Worm (Caenorhabditis elegans): ENCODE results near the gene R02D5.24.

DNA sequence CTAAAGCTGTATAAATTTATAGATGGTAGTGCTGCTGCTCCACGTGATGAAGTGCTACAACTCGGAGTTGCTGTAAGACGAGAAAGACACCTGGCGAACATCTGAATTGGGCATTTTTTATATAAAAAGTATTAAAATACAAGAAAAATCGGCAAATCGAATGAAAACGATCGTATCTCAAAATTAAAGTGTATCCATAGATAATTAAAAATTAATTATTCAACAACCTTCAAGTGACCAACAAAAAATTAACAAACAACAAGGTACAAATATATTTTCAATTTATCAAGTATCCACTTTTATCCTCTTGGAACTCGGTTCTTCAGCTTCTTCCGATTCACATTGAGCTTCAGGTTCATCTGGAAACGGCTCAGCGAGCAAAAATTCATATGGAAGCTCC lies 18.1 kb downstream of the R02D5.24 start, which contains the start of gene R02D5.8:
- TF ChIP-seq zip-5 (tag; optimal IDR thresholded peaks at IDR 0.05) (no peak), nhr-11 (tag; optimal IDR thresholded peaks at IDR 0.05) (no peak), ama-1 (optimal IDR thresholded peaks at IDR 0.05) (no peak), Y22D7AL.16 (tag; optimal IDR thresholded peaks at IDR 0.05) (no peak), lin-11 (tag; optimal IDR thresholded peaks at IDR 0.05) (no peak), fkh-10 (GFP tag; optimal IDR thresholded peaks at IDR 0.05) (no peak), unc-86 (tag; optimal IDR thresholded peaks at IDR 0.05) (no peak), tbx-2 (tag; optimal IDR thresholded peaks at IDR 0.05) (no peak), ceh-48 (tag; optimal IDR thresholded peaks at IDR 0.05) (no peak)
